Worm (Caenorhabditis elegans): Measurements from ENCODE around the gene ZK1128.7.

DNA sequence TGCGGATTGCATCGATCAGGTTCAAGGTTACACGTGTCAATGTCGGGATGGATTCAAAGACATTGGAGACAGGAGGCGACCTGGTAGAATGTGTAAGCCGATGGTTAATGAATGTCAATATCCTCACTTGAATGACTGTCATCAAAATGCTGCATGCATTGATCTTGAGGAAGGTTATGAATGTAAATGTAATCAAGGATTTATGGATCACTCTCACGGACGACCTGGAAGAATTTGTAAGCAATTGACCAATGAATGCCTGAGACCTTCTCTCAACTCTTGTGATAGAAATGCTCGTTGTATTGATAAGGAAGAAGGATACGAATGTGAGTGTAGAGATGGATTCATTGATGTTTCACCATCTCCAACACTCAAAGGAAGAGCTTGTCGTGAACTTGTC is 41.2 kb downstream of the ZK1128.7 start:
- TF ChIP-seq ceh-100 (GFP tag; IDR thresholded peaks at IDR 0.05) (no peak), dpl-1 (GFP tag; optimal IDR thresholded peaks at IDR 0.05) (no peak), ztf-18 (tag; optimal IDR thresholded peaks at IDR 0.05) (no peak), ceh-79 (tag; optimal IDR thresholded peaks at IDR 0.05) (no peak), snpc-1.3 (tag; optimal IDR thresholded peaks at IDR 0.05; ENCODE audit: insufficient read depth) (no peak), unc-62 (GFP tag; optimal IDR thresholded peaks at IDR 0.05) (no peak)
